Worm (Caenorhabditis elegans) whole organism, L2 larva: Measurements from ENCODE around the gene C44B11.4.

Experiments used
- blmp-1 ChIP-seq: sonication (generic microtip); optimal IDR thresholded peaks from 2 replicates; lab custom pipeline; 2017; ENCODE audit warnings: missing genetic modification characterization, mild to moderate bottlenecking, missing compliant biosample characterization, antibody characterized with exemption, moderate library complexity; ENCODE audit not compliant: insufficient read depth
- egl-27 ChIP-seq: sonication (generic microtip); optimal IDR thresholded peaks from 3 replicates; lab custom pipeline; 2017; ENCODE audit warnings: missing biosample characterization, missing genetic modification reagents, missing genetic modification characterization
- elt-1 ChIP-seq: fragments of 150-350 bp; optimal IDR thresholded peaks from 2 replicates; lab custom pipeline; 2014; ENCODE audit warnings: missing biosample characterization, missing genetic modification characterization
- elt-3 ChIP-seq: sonication (generic microtip); optimal IDR thresholded peaks from 2 replicates; lab custom pipeline; 2017; ENCODE audit warnings: missing biosample characterization, missing genetic modification characterization
- lin-39 ChIP-seq: fragments of 150-350 bp; optimal IDR thresholded peaks from 2 replicates; lab custom pipeline; 2014; ENCODE audit warnings: missing biosample characterization, missing genetic modification reagents, missing genetic modification characterization
- snpc-4 ChIP-seq: fragments of 150-350 bp; optimal IDR thresholded peaks from 2 replicates; lab custom pipeline; 2014; ENCODE audit warnings: missing biosample characterization, missing genetic modification characterization
- ztf-1 ChIP-seq: fragments of 200-800 bp; sonication (Bioruptor generic); conservative IDR thresholded peaks from 2 replicates; pipeline ENCODE4 v1.3.6; 2022; ENCODE audit warnings: missing genetic modification characterization, missing compliant biosample characterization
- ztf-4 ChIP-seq: fragments of 150-350 bp; optimal IDR thresholded peaks from 2 replicates; lab custom pipeline; 2014; ENCODE audit warnings: missing biosample characterization, missing genetic modification characterization

DNA sequence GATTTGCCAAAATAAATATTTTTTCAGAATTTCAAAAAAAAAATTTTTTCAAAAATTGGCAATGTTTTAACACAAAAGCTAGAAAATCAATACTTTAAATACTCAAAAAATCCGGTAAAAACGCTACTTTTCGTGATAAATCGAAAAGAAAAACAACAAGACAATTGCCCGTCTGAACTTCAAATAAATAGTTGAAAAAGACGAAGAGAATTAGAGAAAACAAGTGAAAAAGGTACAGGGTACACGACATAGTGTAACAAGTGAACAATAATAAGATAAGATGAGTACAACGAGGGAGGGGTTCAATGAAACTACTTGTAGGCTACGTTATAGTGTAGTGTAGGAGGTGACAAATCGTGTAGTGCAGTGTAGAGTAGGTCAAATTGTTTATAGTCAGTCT is 39.0 kb downstream of the C44B11.4 start:
- TF ChIP-seq blmp-1 (no peak), ztf-1 (GFP tag; lab: Robert Waterston, UW) (no peak), lin-39 (no peak), elt-3 (tag; lab: Kevin White, UChicago) (no peak), egl-27 (tag; lab: Kevin White, UChicago) (no peak), snpc-4 (tag; lab: Kevin White, UChicago) (no peak), ztf-4 (tag; lab: Kevin White, UChicago) (no peak), elt-1 (tag; lab: Kevin White, UChicago) (no peak)
